Fruit fly (Drosophila melanogaster): ENCODE data around the gene CG7084.

CG7084 gene

dm6 chr3R:22260205-22260604 is 38.4 kb upstream of the CG7084 start (continued):
- TF ChIP-seq al (GFP tag; IDR thresholded peaks at IDR 0.05) (no peak), BtbVII (GFP tag; optimal IDR thresholded peaks at IDR 0.05) (no peak), HmgZ (tag; optimal IDR thresholded peaks at IDR 0.05) (no peak), Sox102F (GFP tag; optimal IDR thresholded peaks at IDR 0.05) (no peak), sna (GFP tag; IDR thresholded peaks at IDR 0.05; ENCODE audit: partially characterized antibody) (no peak), Dbx (GFP tag; IDR thresholded peaks at IDR 0.05) (no peak), CG18599 (GFP tag; optimal IDR thresholded peaks at IDR 0.05) (no peak), CG4707 (GFP tag; optimal IDR thresholded peaks at IDR 0.05) (no peak), bsh (GFP tag; optimal IDR thresholded peaks at IDR 0.05) (peak in 1 of 2 experiments; percentile 74), nom (GFP tag; optimal IDR thresholded peaks at IDR 0.05) (no peak), bbx (GFP tag; IDR thresholded peaks at IDR 0.05; ENCODE audit: partially characterized antibody) (no peak), fu2 (GFP tag; optimal IDR thresholded peaks at IDR 0.05) (no peak), CG18476 (GFP tag; optimal IDR thresholded peaks at IDR 0.05) (peak; percentile 4), unc-4 (GFP tag; IDR thresholded peaks at IDR 0.05; ENCODE audit: partially characterized antibody) (no peak), Hey (tag; optimal IDR thresholded peaks at IDR 0.05) (no peak), CG16863 (GFP tag; optimal IDR thresholded peaks at IDR 0.05) (no peak), Atf6 (GFP tag; IDR thresholded peaks at IDR 0.05) (no peak), CG13624 (GFP tag; optimal IDR thresholded peaks at IDR 0.05) (no peak), CG15601 (tag; optimal IDR thresholded peaks at IDR 0.05) (peak; percentile 23), chinmo (GFP tag; IDR thresholded peaks at IDR 0.05; ENCODE audit: partially characterized antibody) (no peak), Fer3 (tag; optimal IDR thresholded peaks at IDR 0.05) (no peak), H15 (GFP tag; IDR thresholded peaks at IDR 0.05) (no peak), CG12299 (tag; optimal IDR thresholded peaks at IDR 0.05) (no peak), CG32532 (GFP tag; IDR thresholded peaks at IDR 0.05) (no peak), trh (GFP tag; optimal IDR thresholded peaks at IDR 0.05) (no peak), slbo (GFP tag; IDR thresholded peaks at IDR 0.05) (no peak), Dek (tag; optimal IDR thresholded peaks at IDR 0.05) (no peak), CHES-1-like (GFP tag; optimal IDR thresholded peaks at IDR 0.05) (no peak), Dad (GFP tag; optimal IDR thresholded peaks at IDR 0.05) (no peak), Kr (GFP tag; optimal IDR thresholded peaks at IDR 0.05) (no peak), zen (tag; optimal IDR thresholded peaks at IDR 0.05) (no peak), Meics (GFP tag; optimal IDR thresholded peaks at IDR 0.05) (no peak), fd102C (GFP tag; optimal IDR thresholded peaks at IDR 0.05) (no peak), CG1529 (GFP tag; optimal IDR thresholded peaks at IDR 0.05) (peak; percentile 29), kni (GFP tag; optimal IDR thresholded peaks at IDR 0.05) (no peak), Mes4 (GFP tag; optimal IDR thresholded peaks at IDR 0.05) (no peak), ftz-f1 (GFP tag; optimal IDR thresholded peaks at IDR 0.05) (no peak), CG2116 (GFP tag; optimal IDR thresholded peaks at IDR 0.05) (no peak), eyg (GFP tag; optimal IDR thresholded peaks at IDR 0.05) (no peak), CG7928 (GFP tag; optimal IDR thresholded peaks at IDR 0.05) (no peak), Scr (GFP tag; IDR thresholded peaks at IDR 0.05; ENCODE audit: partially characterized antibody) (no peak), CG6689 (GFP tag; IDR thresholded peaks at IDR 0.05) (peak; percentile 55), CG34422 (GFP tag; IDR thresholded peaks at IDR 0.05) (no peak; the same call in 2 of the 3 replicates), peb (GFP tag; IDR thresholded peaks at IDR 0.05) (no peak), fd96Cb (tag; optimal IDR thresholded peaks at IDR 0.05) (peak; percentile 55), lola (GFP tag; optimal IDR thresholded peaks at IDR 0.05) (peak in 1 of 3 experiments; percentile 67), ATbp (GFP tag; optimal IDR thresholded peaks at IDR 0.05) (peak; percentile 17), Oaz (GFP tag; IDR thresholded peaks at IDR 0.05) (0 out of 2 replicates have a peak, but pooled peaks have one; percentile 5), CG13894 (tag; optimal IDR thresholded peaks at IDR 0.05) (no peak), Doc2 (GFP tag; IDR thresholded peaks at IDR 0.05) (no peak)

All from whole organism, embryonic.